Fruit fly (Drosophila melanogaster): ENCODE measurements around the gene CG42828.
A peak's percentile ranks its signal among the peaks of the same experiment; 100 is the strongest.

- no peak for TF ChIP-seq Pif1B (GFP tag; optimal IDR thresholded peaks at IDR 0.05)
- peak; percentile 71 for TF ChIP-seq Ets98B (GFP tag; IDR thresholded peaks at IDR 0.05)
- TF ChIP-seq CG9948 (tag; optimal IDR thresholded peaks at IDR 0.05), result peak; percentile 11
- no peak for TF ChIP-seq EcR (GFP tag; optimal IDR thresholded peaks at IDR 0.05)
- TF ChIP-seq Pif1A (GFP tag; optimal IDR thresholded peaks at IDR 0.05), result peak; percentile 51
- TF ChIP-seq CG10348 (GFP tag; IDR thresholded peaks at IDR 0.05), result no peak
- TF ChIP-seq fd96Ca (GFP tag; IDR thresholded peaks at IDR 0.05), result 0 out of 3 replicates have a peak, but pooled peaks have one; percentile 28
Measured at dm6 chr3R:23395720-23396119, 22.2 kb downstream of the CG42828 start.
